Worm (Caenorhabditis elegans): ENCODE data around the gene unc-53.

The unc-53 gene

DNA sequence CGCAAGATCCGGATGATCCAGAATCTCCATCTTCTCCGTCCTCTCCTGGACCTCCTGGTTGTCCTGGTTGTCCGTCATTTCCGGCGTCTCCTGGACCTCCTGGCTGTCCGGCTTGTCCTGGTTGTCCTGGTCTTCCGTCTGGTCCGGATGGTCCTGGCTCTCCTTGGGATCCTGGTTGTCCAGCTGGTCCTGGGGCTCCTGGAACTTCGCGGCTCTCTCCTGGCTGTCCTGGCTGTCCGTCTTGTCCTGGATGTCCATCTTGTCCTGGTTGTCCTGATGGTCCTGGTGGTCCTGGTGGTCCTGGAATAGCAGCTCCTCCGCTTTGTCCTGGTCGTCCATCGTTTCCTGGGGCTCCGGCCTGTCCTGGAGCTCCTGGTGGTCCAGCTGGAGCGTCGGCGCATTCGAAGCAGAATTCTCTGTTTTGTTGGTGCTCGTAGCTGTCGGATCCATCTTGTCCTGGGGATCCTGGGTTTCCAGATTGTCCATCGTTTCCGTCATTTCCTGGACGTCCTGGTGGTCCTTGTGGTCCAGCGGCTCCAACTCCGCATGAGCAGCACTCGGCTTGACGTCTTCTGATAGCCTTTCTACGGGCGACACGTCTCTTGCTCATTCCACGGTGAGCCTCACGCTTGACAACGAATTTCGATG, 76.6 kb downstream of the unc-53 start:
- TF ChIP-seq nhr-28 (tag; optimal IDR thresholded peaks at IDR 0.05) (no peak), egl-27 (tag; optimal IDR thresholded peaks at IDR 0.05) (no peak), F16B12.6 (tag; optimal IDR thresholded peaks at IDR 0.05) (no peak), fkh-10 (GFP tag; optimal IDR thresholded peaks at IDR 0.05) (no peak), dpl-1 (GFP tag; optimal IDR thresholded peaks at IDR 0.05) (no peak), zag-1 (tag; optimal IDR thresholded peaks at IDR 0.05) (no peak), nhr-19 (GFP tag; conservative IDR thresholded peaks at IDR 0.05) (no peak), nhr-71 (tag; optimal IDR thresholded peaks at IDR 0.05) (no peak)

DNA sequence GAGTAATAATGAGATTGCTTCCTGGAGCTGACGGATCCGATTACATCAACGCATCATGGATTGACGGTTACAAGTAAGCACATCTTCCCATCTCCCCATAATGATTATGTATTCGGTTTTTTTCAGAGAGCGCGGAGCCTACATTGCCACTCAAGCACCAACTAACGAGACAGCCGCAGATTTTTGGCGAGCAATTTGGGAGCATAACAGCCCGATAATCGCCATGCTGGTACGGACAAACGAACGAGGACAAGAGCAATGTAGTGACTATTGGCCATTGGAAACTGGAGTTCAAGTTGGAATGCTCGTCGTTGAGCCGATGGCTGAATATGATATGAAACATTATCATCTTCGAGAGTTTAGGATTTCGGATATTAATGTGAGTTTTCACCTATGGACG, 78.3 kb downstream of the unc-53 start:
- no peak for TF ChIP-seq blmp-1 (tag; optimal IDR thresholded peaks at IDR 0.05)
- no peak for TF ChIP-seq lin-35 (GFP tag; optimal IDR thresholded peaks at IDR 0.05)
- TF ChIP-seq pag-3 (tag; optimal IDR thresholded peaks at IDR 0.05; ENCODE audit: borderline replicate concordance, insufficient read depth) = no peak
- TF ChIP-seq jun-1 (tag; optimal IDR thresholded peaks at IDR 0.05) = no peak
- no peak for TF ChIP-seq ztf-4 (tag; optimal IDR thresholded peaks at IDR 0.05)
- no peak for TF ChIP-seq nhr-28 (tag; optimal IDR thresholded peaks at IDR 0.05)
- TF ChIP-seq grh-1 (GFP tag; IDR thresholded peaks at IDR 0.05) = no peak
- no peak for TF ChIP-seq aly-2 (tag; optimal IDR thresholded peaks at IDR 0.05)
